Fruit fly (Drosophila melanogaster) whole organism, embryonic: Measurements from ENCODE around the gene Sec13.

Experiments
- Atf6 ChIP-seq: fragments of 200-800 bp; sonication (Bioruptor generic); IDR thresholded peaks from 2 replicates; pipeline ENCODE4 v1.3.6; 2022; ENCODE audit warnings: missing biosample characterization, missing genetic modification characterization
- Awh ChIP-seq: fragments of 200-800 bp; sonication (Bioruptor generic); IDR thresholded peaks from 2 replicates; pipeline ENCODE4, ENCODE4 v1.3.6; 2022; ENCODE audit warnings: missing biosample characterization, missing genetic modification characterization
- Bgb ChIP-seq: fragments of 200-800 bp; sonication (Bioruptor generic); IDR thresholded peaks from 2 replicates; pipeline ENCODE4 v1.3.6; 2022; ENCODE audit warnings: missing biosample characterization, missing genetic modification characterization; ENCODE audit not compliant: partially characterized antibody
- CG10147 ChIP-seq: fragments of 200-800 bp; sonication (Bioruptor generic); optimal IDR thresholded peaks from 2 replicates; lab custom pipeline; 2019; ENCODE audit warnings: missing biosample characterization, mild to moderate bottlenecking, missing genetic modification characterization, moderate library complexity
- CG10431 ChIP-seq: fragments of 200-800 bp; sonication (Bioruptor generic); optimal IDR thresholded peaks from 3 replicates; lab custom pipeline; 2018; ENCODE audit warnings: missing biosample characterization, mild to moderate bottlenecking, missing genetic modification characterization
- CG13287 ChIP-seq: fragments of 200-800 bp; sonication (Bioruptor generic); IDR thresholded peaks from 2 replicates; pipeline ENCODE4 v1.3.6; 2022; ENCODE audit warnings: missing biosample characterization, missing genetic modification characterization; ENCODE audit not compliant: partially characterized antibody
- CG14050 ChIP-seq: fragments of 200-800 bp; sonication (Bioruptor generic); IDR thresholded peaks from 3 replicates; pipeline ENCODE4 v1.3.6; 2022; ENCODE audit warnings: missing biosample characterization, missing genetic modification characterization
- CG14965 ChIP-seq: fragments of 200-800 bp; sonication (Bioruptor generic); optimal IDR thresholded peaks from 2 replicates; lab custom pipeline; 2016; ENCODE audit warnings: missing biosample characterization, missing genetic modification characterization, borderline replicate concordance
- CG15514 ChIP-seq: fragments of 200-800 bp; sonication (Bioruptor generic); optimal IDR thresholded peaks from 3 replicates; lab custom pipeline; 2017; ENCODE audit warnings: missing biosample characterization, missing genetic modification characterization, mild to moderate bottlenecking, moderate library complexity, missing genetic modification reagents
- CG2120 ChIP-seq: fragments of 200-800 bp; sonication (Bioruptor generic); optimal IDR thresholded peaks from 3 replicates; lab custom pipeline; 2016; ENCODE audit warnings: missing biosample characterization, missing genetic modification characterization
- CG2129 ChIP-seq: fragments of 200-800 bp; sonication (Bioruptor generic); IDR thresholded peaks from 2 replicates; pipeline ENCODE4 v1.3.6; 2022; ENCODE audit warnings: missing biosample characterization, missing genetic modification characterization; ENCODE audit not compliant: partially characterized antibody
- CG30403 ChIP-seq: fragments of 200-800 bp; sonication (Bioruptor generic); optimal IDR thresholded peaks from 3 replicates; lab custom pipeline; 2016; ENCODE audit warnings: missing biosample characterization, missing genetic modification characterization
- CG30431 ChIP-seq: fragments of 200-800 bp; sonication (Bioruptor generic); optimal IDR thresholded peaks from 2 replicates; lab custom pipeline; 2017; ENCODE audit warnings: missing biosample characterization, missing genetic modification characterization
- CG4360 ChIP-seq: fragments of 200-800 bp; sonication (Bioruptor generic); IDR thresholded peaks from 2 replicates; pipeline ENCODE4 v1.3.6; 2022; ENCODE audit warnings: missing biosample characterization, missing genetic modification characterization
- CG4707 ChIP-seq: fragments of 200-800 bp; sonication (Bioruptor generic); optimal IDR thresholded peaks from 2 replicates; lab custom pipeline; 2018; ENCODE audit warnings: missing biosample characterization, mild to moderate bottlenecking, missing genetic modification characterization, moderate library complexity
- CG4820 ChIP-seq: fragments of 200-800 bp; sonication (Bioruptor generic); optimal IDR thresholded peaks from 3 replicates; lab custom pipeline; 2016; ENCODE audit warnings: missing biosample characterization, missing genetic modification characterization
- CG6765 ChIP-seq: fragments of 200-800 bp; sonication (Bioruptor generic); optimal IDR thresholded peaks from 3 replicates; lab custom pipeline; 2017; ENCODE audit warnings: missing biosample characterization, mild to moderate bottlenecking, missing genetic modification characterization
- CG6813 ChIP-seq: fragments of 200-800 bp; sonication (Bioruptor generic); optimal IDR thresholded peaks from 2 replicates; lab custom pipeline; 2017; ENCODE audit warnings: missing biosample characterization, missing genetic modification characterization, mild to moderate bottlenecking, moderate library complexity, missing genetic modification reagents
- CG7963 ChIP-seq: fragments of 200-800 bp; sonication (Bioruptor generic); IDR thresholded peaks from 3 replicates; pipeline ENCODE4 v1.3.6; 2022; ENCODE audit warnings: missing biosample characterization, missing genetic modification characterization; ENCODE audit not compliant: partially characterized antibody
- CG8924 ChIP-seq: fragments of 200-800 bp; optimal IDR thresholded peaks from 3 replicates; lab custom pipeline; 2019; ENCODE audit warnings: missing biosample characterization, mild to moderate bottlenecking, missing genetic modification characterization, moderate library complexity
- D19A ChIP-seq: fragments of 200-800 bp; optimal IDR thresholded peaks from 3 replicates; lab custom pipeline; 2019; ENCODE audit warnings: missing biosample characterization, mild to moderate bottlenecking, missing genetic modification characterization, moderate library complexity
- Dbx ChIP-seq: fragments of 200-800 bp; sonication (Bioruptor generic); IDR thresholded peaks from 3 replicates; pipeline ENCODE4 v1.3.6; 2022; ENCODE audit warnings: missing biosample characterization, missing genetic modification characterization
- E2f2 ChIP-seq: fragments of 200-800 bp; sonication (Bioruptor generic); IDR thresholded peaks from 2 replicates; pipeline ENCODE4 v1.3.6; 2022; ENCODE audit warnings: missing biosample characterization, missing genetic modification characterization
- Ets65A ChIP-seq: fragments of 200-800 bp; sonication (Bioruptor generic); peaks from one replicate; lab custom pipeline; 2016; ENCODE audit warnings: missing biosample characterization, missing genetic modification characterization
- Gsc ChIP-seq: fragments of 200-800 bp; sonication (Bioruptor generic); IDR thresholded peaks from 2 replicates; pipeline ENCODE4 v1.3.6; 2022; ENCODE audit warnings: missing biosample characterization, missing genetic modification characterization
- HmgD ChIP-seq: fragments of 200-800 bp; sonication (Bioruptor generic); optimal IDR thresholded peaks from 3 replicates; lab custom pipeline; 2016; ENCODE audit warnings: missing biosample characterization, missing genetic modification characterization
- Lpt ChIP-seq: fragments of >200 bp; optimal IDR thresholded peaks from 2 replicates; lab custom pipeline; 2018; ENCODE audit warnings: missing biosample characterization, missing genetic modification characterization
- NFAT ChIP-seq: fragments of 200-800 bp; sonication (Bioruptor generic); IDR thresholded peaks from 2 replicates; pipeline ENCODE4 v1.3.6; 2022; ENCODE audit warnings: missing biosample characterization, missing genetic modification characterization
- NK7.1 ChIP-seq: fragments of 200-800 bp; sonication (Bioruptor generic); optimal IDR thresholded peaks from 3 replicates; lab custom pipeline; 2016; ENCODE audit warnings: missing biosample characterization, missing genetic modification characterization
- Nf-YC ChIP-seq: fragments of 200-800 bp; optimal IDR thresholded peaks from 3 replicates; lab custom pipeline; 2019; ENCODE audit warnings: missing biosample characterization, mild to moderate bottlenecking, missing genetic modification characterization, moderate library complexity
- Opbp ChIP-seq: fragments of 200-800 bp; sonication (Bioruptor generic); IDR thresholded peaks from 3 replicates; pipeline ENCODE4 v1.3.6; 2022; ENCODE audit warnings: missing biosample characterization, missing genetic modification characterization; ENCODE audit not compliant: partially characterized antibody
- Taf1 ChIP-seq: fragments of 200-800 bp; sonication (Bioruptor generic); IDR thresholded peaks from 2 replicates; pipeline ENCODE4 v1.3.6; 2022; ENCODE audit warnings: missing biosample characterization, missing genetic modification characterization
- bab2 ChIP-seq: fragments of 200-800 bp; sonication (Bioruptor generic); optimal IDR thresholded peaks from 2 replicates; lab custom pipeline; 2016; ENCODE audit warnings: missing biosample characterization, missing genetic modification characterization
- chinmo ChIP-seq: fragments of 200-800 bp; sonication (Bioruptor generic); IDR thresholded peaks from 4 replicates; pipeline ENCODE4 v1.3.6; 2022; ENCODE audit warnings: missing biosample characterization, missing genetic modification characterization; ENCODE audit not compliant: partially characterized antibody
- croc ChIP-seq: fragments of 200-800 bp; sonication (Bioruptor generic); conservative IDR thresholded peaks from 3 replicates; pipeline ENCODE4 v1.3.6; 2022; ENCODE audit warnings: missing biosample characterization, missing genetic modification characterization
- dan ChIP-seq: fragments of 200-800 bp; sonication (Bioruptor generic); IDR thresholded peaks from 2 replicates; pipeline ENCODE4 v1.3.6; 2022; ENCODE audit warnings: missing biosample characterization, missing genetic modification characterization
- danr ChIP-seq: fragments of 200-800 bp; sonication (Bioruptor generic); IDR thresholded peaks from 2 replicates; pipeline ENCODE4 v1.3.6; 2022; ENCODE audit warnings: missing biosample characterization, missing genetic modification characterization
- dmrt11E ChIP-seq: fragments of 200-800 bp; sonication (Bioruptor generic); optimal IDR thresholded peaks from 3 replicates; lab custom pipeline; 2018; ENCODE audit warnings: missing biosample characterization, mild to moderate bottlenecking, missing genetic modification characterization, moderate library complexity
- ewg ChIP-seq: fragments of 200-800 bp; sonication (Bioruptor generic); optimal IDR thresholded peaks from 3 replicates; lab custom pipeline; 2017; ENCODE audit warnings: mild to moderate bottlenecking, missing biosample characterization, missing genetic modification reagents, missing genetic modification characterization
- eyg ChIP-seq: fragments of 200-800 bp; sonication (Bioruptor generic); optimal IDR thresholded peaks from 3 replicates; lab custom pipeline; 2016; ENCODE audit warnings: missing biosample characterization, missing genetic modification characterization
- fd102C ChIP-seq: fragments of 200-800 bp; sonication (Bioruptor generic); optimal IDR thresholded peaks from 2 replicates; lab custom pipeline; 2018; ENCODE audit warnings: missing biosample characterization, mild to moderate bottlenecking, missing genetic modification characterization, moderate library complexity
- gsb-n ChIP-seq: fragments of 200-800 bp; sonication (Bioruptor generic); optimal IDR thresholded peaks from 3 replicates; lab custom pipeline; 2018; ENCODE audit warnings: missing biosample characterization, mild to moderate bottlenecking, missing genetic modification characterization
- jumu ChIP-seq: fragments of 200-800 bp; sonication (Bioruptor generic); optimal IDR thresholded peaks from 3 replicates; lab custom pipeline; 2016; ENCODE audit warnings: missing biosample characterization, missing genetic modification characterization
- nau ChIP-seq: fragments of 200-800 bp; sonication (Bioruptor generic); optimal IDR thresholded peaks from 3 replicates; lab custom pipeline; 2017; ENCODE audit warnings: missing biosample characterization, mild to moderate bottlenecking, missing genetic modification characterization, missing genetic modification reagents
- org-1 ChIP-seq: fragments of 200-800 bp; sonication (Bioruptor generic); optimal IDR thresholded peaks from 2 replicates; lab custom pipeline; 2017; ENCODE audit warnings: missing biosample characterization, missing genetic modification characterization
- psq ChIP-seq: fragments of 200-800 bp; sonication (Bioruptor generic); optimal IDR thresholded peaks from 2 replicates; lab custom pipeline; 2017; ENCODE audit warnings: missing biosample characterization, missing genetic modification characterization
- sens ChIP-seq: fragments of 200-800 bp; sonication (Bioruptor generic); peaks from one replicate; lab custom pipeline; 2016; ENCODE audit warnings: missing biosample characterization, missing genetic modification characterization
- slou ChIP-seq: fragments of 200-800 bp; sonication (Bioruptor generic); optimal IDR thresholded peaks from 3 replicates; lab custom pipeline; 2016; ENCODE audit warnings: missing biosample characterization, missing genetic modification characterization
- sob ChIP-seq: fragments of 200-800 bp; sonication (Bioruptor generic); IDR thresholded peaks from 2 replicates; pipeline ENCODE4 v1.3.6; 2022; ENCODE audit warnings: missing biosample characterization, missing genetic modification characterization
- tna ChIP-seq: fragments of 200-800 bp; sonication (Bioruptor generic); IDR thresholded peaks from 2 replicates; pipeline ENCODE4 v1.3.6; 2022; ENCODE audit warnings: missing biosample characterization, missing genetic modification characterization; ENCODE audit not compliant: partially characterized antibody
- wor ChIP-seq: fragments of 200-800 bp; sonication (Bioruptor generic); IDR thresholded peaks from 2 replicates; pipeline ENCODE4 v1.3.6; 2022; ENCODE audit warnings: missing biosample characterization, missing genetic modification characterization
- zen2 ChIP-seq: fragments of 200-800 bp; sonication (Bioruptor generic); IDR thresholded peaks from 3 replicates; pipeline ENCODE4 v1.3.6; 2022; ENCODE audit warnings: missing biosample characterization, missing genetic modification characterization; ENCODE audit not compliant: partially characterized antibody

Sec13 gene

DNA sequence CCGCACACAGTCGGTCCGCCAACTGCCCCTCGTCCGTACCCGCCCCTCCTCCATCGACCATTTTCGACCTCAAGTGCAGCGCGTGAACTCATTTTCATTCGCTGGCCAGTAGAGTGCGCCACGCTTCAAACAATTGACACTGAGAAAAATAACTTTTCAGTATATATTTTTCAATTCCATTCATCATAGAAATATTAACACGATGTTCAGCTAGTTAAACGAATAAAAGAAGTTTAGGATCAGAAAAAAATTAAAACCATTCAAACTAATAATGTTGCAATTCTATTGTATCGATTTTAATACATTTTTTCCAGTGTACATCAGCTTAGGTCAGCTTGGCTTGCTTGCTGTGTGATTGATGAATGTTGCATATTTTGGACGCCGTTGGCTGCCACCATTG lies 30.8 kb downstream of the Sec13 start (continued):
- TF ChIP-seq E2f2 (GFP tag; lab: Robert Waterston, UW) (peak; percentile 29; the same call in 1 of the 2 replicates), Taf1 (GFP tag; lab: Robert Waterston, UW) (no peak), CG30431 (peak; percentile 2), fd102C (GFP tag; lab: Kevin White, UChicago) (no peak), Opbp (no peak), CG4360 (GFP tag; lab: Robert Waterston, UW) (no peak), CG8924 (tag; lab: Kevin White, UChicago) (peak; percentile 32), wor (no peak), CG14965 (GFP tag; lab: Kevin White, UChicago) (no peak), CG30403 (GFP tag; lab: Kevin White, UChicago) (peak; percentile 54), CG4707 (GFP tag; lab: Kevin White, UChicago) (no peak), Nf-YC (no peak), org-1 (peak; percentile 43), CG14050 (GFP tag; lab: Robert Waterston, UW) (no peak), CG15514 (GFP tag; lab: Kevin White, UChicago) (no peak), Ets65A (peak; percentile 3), tna (GFP tag; lab: Robert Waterston, UW) (no peak), danr (no peak), CG2129 (GFP tag; lab: Robert Waterston, UW) (no peak), eyg (GFP tag; lab: Kevin White, UChicago) (no peak), Dbx (GFP tag; lab: Robert Waterston, UW) (no peak), CG13287 (no peak), Lpt (no peak), CG6813 (GFP tag; lab: Kevin White, UChicago) (no peak), CG6765 (GFP tag; lab: Kevin White, UChicago) (no peak), Atf6 (no peak), sens (GFP tag; lab: Kevin White, UChicago) (peak; percentile 91), Bgb (GFP tag; lab: Robert Waterston, UW) (no peak), slou (no peak), CG7963 (GFP tag; lab: Robert Waterston, UW) (no peak), croc (no peak), ewg (GFP tag; lab: Kevin White, UChicago) (peak; percentile 39), zen2 (GFP tag; lab: Robert Waterston, UW) (no peak), chinmo (no peak), bab2 (GFP tag; lab: Kevin White, UChicago) (no peak), dmrt11E (tag; lab: Kevin White, UChicago) (peak; percentile 53), D19A (tag; lab: Kevin White, UChicago) (peak; percentile 46), NK7.1 (GFP tag; lab: Kevin White, UChicago) (no peak), dan (GFP tag; lab: Robert Waterston, UW) (no peak), NFAT (GFP tag; lab: Robert Waterston, UW) (no peak), CG10147 (no peak), sob (GFP tag; lab: Robert Waterston, UW) (0 out of 2 replicates have a peak, but pooled peaks have one; percentile 22), psq (GFP tag; lab: Kevin White, UChicago) (no peak), CG4820 (peak; percentile 60), Awh (GFP tag; lab: Robert Waterston, UW) (peak; percentile 36; the same call in 1 of the 2 replicates), CG2120 (no peak), CG10431 (GFP tag; lab: Kevin White, UChicago) (no peak), jumu (no peak), gsb-n (tag; lab: Kevin White, UChicago) (peak; percentile 31), nau (GFP tag; lab: Kevin White, UChicago) (no peak), Gsc (GFP tag; lab: Robert Waterston, UW) (no peak), HmgD (GFP tag; lab: Kevin White, UChicago) (no peak)
